Worm (Caenorhabditis elegans) whole organism, L4 larva: Measurements from ENCODE around the gene F31B9.2.
A peak's percentile ranks its signal among the peaks of the same experiment; 100 is the strongest.

Source experiments
- D1046.2 ChIP-seq: fragments of 200-800 bp; sonication (Bioruptor generic); IDR thresholded peaks from 2 replicates; pipeline ENCODE4 v1.3.6; 2022; ENCODE audit warnings: missing genetic modification characterization, missing compliant biosample characterization
- F10B5.3 ChIP-seq: sonication (generic microtip); optimal IDR thresholded peaks from 2 replicates; lab custom pipeline; 2016; ENCODE audit warnings: mild to moderate bottlenecking, missing genetic modification characterization, missing compliant biosample characterization
- F44E2.7 ChIP-seq: fragments of 200-800 bp; sonication (Bioruptor generic); IDR thresholded peaks from 2 replicates; pipeline ENCODE4 v2.1.2; 2022; ENCODE audit warnings: missing genetic modification characterization, missing compliant biosample characterization
- F49E8.2 ChIP-seq: sonication (generic microtip); optimal IDR thresholded peaks from 2 replicates; lab custom pipeline; 2016; ENCODE audit warnings: missing compliant biosample characterization, mild to moderate bottlenecking, missing genetic modification characterization, borderline replicate concordance
- R02D3.7 ChIP-seq: fragments of 150-350 bp; sonication (generic microtip); optimal IDR thresholded peaks from 3 replicates; lab custom pipeline; 2014; ENCODE audit warnings: missing biosample characterization, missing genetic modification characterization
- ZK337.2 ChIP-seq: fragments of 200-800 bp; sonication (Bioruptor generic); IDR thresholded peaks from 2 replicates; pipeline ENCODE4 v1.3.6; 2022; ENCODE audit warnings: missing genetic modification reagents, missing genetic modification characterization, missing compliant biosample characterization
- ZK546.5 ChIP-seq, 2 experiments: sonication (generic microtip); optimal IDR thresholded peaks; 2 replicates each; lab custom pipeline; 2017; ENCODE audit warnings: missing biosample characterization in 2 of 2, missing genetic modification characterization in 2 of 2
- aha-1 ChIP-seq: fragments of 150-350 bp; peaks from one replicate; lab custom pipeline; 2014; ENCODE audit warnings: missing biosample characterization, missing genetic modification characterization
- aly-2 ChIP-seq: sonication (generic microtip); optimal IDR thresholded peaks from 2 replicates; lab custom pipeline; 2018; ENCODE audit warnings: missing biosample characterization, missing genetic modification characterization
- ama-1 ChIP-seq: fragments of 150-350 bp; optimal IDR thresholded peaks from 2 replicates; lab custom pipeline; 2014; ENCODE audit warnings: inconsistent platforms, mixed read lengths
- arid-1 ChIP-seq: fragments of 200-800 bp; sonication (Bioruptor generic); conservative IDR thresholded peaks from 2 replicates; pipeline ENCODE4 v1.3.6; 2022; ENCODE audit warnings: missing genetic modification reagents, missing genetic modification characterization, missing compliant biosample characterization
- ceh-20 ChIP-seq: fragments of 200-800 bp; sonication (Bioruptor generic); IDR thresholded peaks from 2 replicates; pipeline ENCODE4 v1.3.6; 2022; ENCODE audit warnings: missing genetic modification reagents, missing genetic modification characterization, missing compliant biosample characterization
- ceh-44 ChIP-seq: fragments of 200-800 bp; sonication (Bioruptor generic); IDR thresholded peaks from 2 replicates; pipeline ENCODE4 v1.3.6; 2022; ENCODE audit warnings: missing genetic modification reagents, missing genetic modification characterization, missing compliant biosample characterization
- cey-2 ChIP-seq: sonication (generic microtip); optimal IDR thresholded peaks from 3 replicates; lab custom pipeline; 2017; ENCODE audit warnings: missing genetic modification characterization, mild to moderate bottlenecking, missing compliant biosample characterization, antibody characterized with exemption, borderline replicate concordance; ENCODE audit not compliant: insufficient read depth
- daf-16 ChIP-seq, 3 experiments: sonication (generic microtip); optimal IDR thresholded peaks; 2 replicates each; lab custom pipeline; 2016 to 2017; ENCODE audit warnings: missing genetic modification characterization in 3 of 3, missing genetic modification reagents in 3 of 3, mild to moderate bottlenecking in 2 of 3, missing compliant biosample characterization in 2 of 3, missing biosample characterization in 1 of 3, moderate library complexity in 1 of 3
- dmd-6 ChIP-seq: fragments of 200-800 bp; sonication (Bioruptor generic); IDR thresholded peaks from 2 replicates; pipeline ENCODE4 v1.3.6; 2022; ENCODE audit warnings: missing genetic modification reagents, missing genetic modification characterization, missing compliant biosample characterization
- dmd-8 ChIP-seq: fragments of 200-800 bp; sonication (Bioruptor generic); IDR thresholded peaks from 2 replicates; pipeline ENCODE4 v1.3.6; 2022; ENCODE audit warnings: missing genetic modification characterization, missing compliant biosample characterization
- duxl-1 ChIP-seq: sonication (generic microtip); optimal IDR thresholded peaks from 2 replicates; lab custom pipeline; 2016; ENCODE audit warnings: mild to moderate bottlenecking, missing genetic modification characterization, moderate library complexity, missing compliant biosample characterization; ENCODE audit not compliant: poor library complexity
- egl-43 ChIP-seq: fragments of 200-800 bp; sonication (Bioruptor generic); IDR thresholded peaks from 2 replicates; pipeline ENCODE4 v1.3.6; 2022; ENCODE audit warnings: missing genetic modification reagents, missing genetic modification characterization, missing compliant biosample characterization
- fos-1 ChIP-seq: fragments of 150-350 bp; optimal IDR thresholded peaks from 2 replicates; lab custom pipeline; 2014; ENCODE audit warnings: missing biosample characterization, missing genetic modification characterization
- gei-8 ChIP-seq: fragments of 200-800 bp; sonication (Bioruptor generic); optimal IDR thresholded peaks from 2 replicates; lab custom pipeline; 2018; ENCODE audit warnings: mild to moderate bottlenecking, missing genetic modification characterization, missing compliant biosample characterization
- hif-1 ChIP-seq, 2 experiments: sonication (generic microtip); optimal IDR thresholded peaks; 2 replicates each; lab custom pipeline; 2016 to 2017; ENCODE audit warnings: missing compliant biosample characterization in 2 of 2, missing genetic modification characterization in 2 of 2, missing genetic modification reagents in 2 of 2, missing genotype in 2 of 2, mild to moderate bottlenecking in 1 of 2
- hlh-11 ChIP-seq: fragments of 200-800 bp; sonication (Bioruptor generic); optimal IDR thresholded peaks from 2 replicates; lab custom pipeline; 2018; ENCODE audit warnings: mild to moderate bottlenecking, missing genetic modification characterization, missing compliant biosample characterization
- jun-1 ChIP-seq: fragments of 150-350 bp; optimal IDR thresholded peaks from 2 replicates; lab custom pipeline; 2014; ENCODE audit warnings: missing biosample characterization, missing genetic modification reagents, missing genetic modification characterization
- lim-7 ChIP-seq: fragments of 200-800 bp; sonication (Bioruptor generic); IDR thresholded peaks from 2 replicates; pipeline ENCODE4 v1.3.6; 2022; ENCODE audit warnings: missing genetic modification characterization, missing compliant biosample characterization
- lin-1 ChIP-seq: fragments of 200-800 bp; sonication (Bioruptor generic); IDR thresholded peaks from 2 replicates; pipeline ENCODE4 v1.3.6; 2022; ENCODE audit warnings: missing genetic modification reagents, missing genetic modification characterization, missing compliant biosample characterization
- lin-13 ChIP-seq: fragments of 150-350 bp; optimal IDR thresholded peaks from 2 replicates; lab custom pipeline; 2014; ENCODE audit warnings: missing biosample characterization, missing genetic modification reagents, missing genetic modification characterization
- lin-15B ChIP-seq: fragments of 150-350 bp; sonication (generic microtip); optimal IDR thresholded peaks from 3 replicates; lab custom pipeline; 2014; ENCODE audit warnings: missing biosample characterization, missing genetic modification characterization
- lin-39 ChIP-seq: fragments of 150-350 bp; optimal IDR thresholded peaks from 2 replicates; lab custom pipeline; 2014; ENCODE audit warnings: missing biosample characterization, missing genetic modification reagents, missing genetic modification characterization
- madf-5 ChIP-seq, 2 experiments: fragments of 200-800 bp; sonication (Bioruptor generic); IDR thresholded peaks; 2 replicates each; pipeline ENCODE4 v1.3.6; 2022; ENCODE audit warnings: missing compliant biosample characterization in 2 of 2, missing genetic modification characterization in 2 of 2
- mdl-1 ChIP-seq, 2 experiments: fragments of 150-350 bp in 1 of 2; sonication (generic microtip) in 1 of 2; optimal IDR thresholded peaks; 2 replicates each; lab custom pipeline; 2014 to 2017; ENCODE audit warnings: missing biosample characterization in 2 of 2, missing genetic modification characterization in 2 of 2
- mes-2 ChIP-seq: sonication (generic microtip); optimal IDR thresholded peaks from 2 replicates; lab custom pipeline; 2016; ENCODE audit warnings: missing genotype, mild to moderate bottlenecking, missing genetic modification characterization, missing compliant biosample characterization; ENCODE audit not compliant: poor library complexity, severe bottlenecking
- mxl-3 ChIP-seq: fragments of 200-800 bp; sonication (Bioruptor generic); optimal IDR thresholded peaks from 2 replicates; lab custom pipeline; 2018; ENCODE audit warnings: mild to moderate bottlenecking, missing genetic modification characterization, missing compliant biosample characterization
- nhr-102 ChIP-seq: sonication (generic microtip); optimal IDR thresholded peaks from 2 replicates; lab custom pipeline; 2016; ENCODE audit warnings: mild to moderate bottlenecking, missing genetic modification characterization, moderate library complexity, missing compliant biosample characterization
- nhr-111 ChIP-seq: fragments of 200-800 bp; sonication (Bioruptor generic); optimal IDR thresholded peaks from 2 replicates; lab custom pipeline; 2018; ENCODE audit warnings: mild to moderate bottlenecking, missing genetic modification characterization, missing compliant biosample characterization
- nhr-237 ChIP-seq: sonication (generic microtip); optimal IDR thresholded peaks from 2 replicates; lab custom pipeline; 2017; ENCODE audit warnings: missing biosample characterization, missing genetic modification characterization
- nhr-42 ChIP-seq: fragments of 200-800 bp; sonication (Bioruptor generic); IDR thresholded peaks from 2 replicates; pipeline ENCODE4 v1.3.6; 2022; ENCODE audit warnings: missing genetic modification characterization, missing compliant biosample characterization
- rbr-2 ChIP-seq: sonication (generic microtip); optimal IDR thresholded peaks from 2 replicates; lab custom pipeline; 2016; ENCODE audit warnings: missing genotype, missing genetic modification characterization, missing compliant biosample characterization
- set-16 ChIP-seq: fragments of 200-800 bp; sonication (Bioruptor generic); IDR thresholded peaks from 2 replicates; pipeline ENCODE4 v1.3.6; 2022; ENCODE audit warnings: missing genetic modification reagents, missing genetic modification characterization, missing compliant biosample characterization
- skn-1 ChIP-seq: fragments of 150-350 bp; optimal IDR thresholded peaks from 2 replicates; lab custom pipeline; 2014; ENCODE audit warnings: missing biosample characterization, missing genetic modification characterization
- snpc-4 ChIP-seq: fragments of 150-350 bp; optimal IDR thresholded peaks from 2 replicates; lab custom pipeline; 2014; ENCODE audit warnings: missing biosample characterization, missing genetic modification characterization
- tag-97 ChIP-seq: fragments of 200-800 bp; sonication (Bioruptor generic); IDR thresholded peaks from 2 replicates; pipeline ENCODE4 v1.3.6; 2022; ENCODE audit warnings: missing genetic modification characterization, missing compliant biosample characterization
- tra-1 ChIP-seq: fragments of 200-800 bp; sonication (Bioruptor generic); IDR thresholded peaks from 2 replicates; pipeline ENCODE4 v1.3.6; 2022; ENCODE audit warnings: missing genetic modification reagents, missing genetic modification characterization, missing compliant biosample characterization
- unc-62 ChIP-seq, 3 experiments: fragments of 150-350 bp in 1 of 3; sonication (generic microtip); optimal IDR thresholded peaks in 2 of 3; peaks in 1 of 3; 1 replicate in 1 of 3; 2 replicates in 2 of 3; lab custom pipeline; 2014 to 2017; ENCODE audit warnings: missing biosample characterization in 3 of 3, missing genetic modification characterization in 3 of 3, missing genetic modification reagents in 3 of 3, missing genotype in 1 of 3
- zfp-3 ChIP-seq: fragments of 200-800 bp; sonication (Bioruptor generic); conservative IDR thresholded peaks from 2 replicates; pipeline ENCODE4 v1.3.6; 2022; ENCODE audit warnings: missing genetic modification reagents, missing genetic modification characterization, missing compliant biosample characterization
- zip-11 ChIP-seq: fragments of 200-800 bp; sonication (Bioruptor generic); IDR thresholded peaks from 2 replicates; pipeline ENCODE4 v1.3.6; 2022; ENCODE audit warnings: missing genetic modification characterization, missing compliant biosample characterization

The F31B9.2 gene

ce11 chrX:15917000-15917399 lies at the start of gene F31B9.2, which contains the start of gene F31B9.4:
Gene F31B9.2 (plus strand): TSS chrX:15917367.
Gene F31B9.4 (minus strand): TSS chrX:15917100.
- no peak for TF ChIP-seq zfp-3 (GFP tag; lab: Robert Waterston, UW)
- TF ChIP-seq ama-1 (lab: Kevin White, UChicago) = no peak
- no peak for TF ChIP-seq F10B5.3 (tag; lab: Kevin White, UChicago)
- TF ChIP-seq nhr-102 (tag; lab: Kevin White, UChicago) = no peak
- TF ChIP-seq mdl-1 (tag; optimal IDR thresholded peaks at IDR 0.05; lab: Kevin White, UChicago) = no peak
- TF ChIP-seq dmd-8 (GFP tag; lab: Robert Waterston, UW) = no peak
- TF ChIP-seq gei-8 (GFP tag; lab: Kevin White, UChicago) = no peak
- TF ChIP-seq F49E8.2 (tag; lab: Kevin White, UChicago) = no peak
- no peak for TF ChIP-seq F44E2.7 (GFP tag; lab: Robert Waterston, UW)
- TF ChIP-seq tra-1 (GFP tag; lab: Robert Waterston, UW) = no peak
- no peak for TF ChIP-seq lin-39 (tag; lab: Kevin White, UChicago)
- no peak for TF ChIP-seq ceh-44
- no peak for TF ChIP-seq ZK337.2 (GFP tag; lab: Robert Waterston, UW)
- TF ChIP-seq arid-1 = no peak
- TF ChIP-seq nhr-42 = no peak
- no peak for TF ChIP-seq snpc-4
- no peak for TF ChIP-seq ZK546.5 (tag; optimal IDR thresholded peaks at IDR 0.05; lab: Kevin White, UChicago)
- TF ChIP-seq, all 104 proteins: peak for 0

- TF ChIP-seq hlh-11 (tag; lab: Kevin White, UChicago) (peak; percentile 15), mxl-3 (GFP tag; lab: Kevin White, UChicago) (peak; percentile 9), arid-1 (no peak), tag-97 (GFP tag; lab: Robert Waterston, UW) (no peak), skn-1 (tag; lab: Kevin White, UChicago) (no peak), fos-1 (tag; lab: Kevin White, UChicago) (no peak), rbr-2 (tag; lab: Kevin White, UChicago) (no peak), unc-62 (GFP tag; optimal IDR thresholded peaks at IDR 0.05 in 1 of 2; lab: Kevin White, UChicago) (peak in 1 of 2 experiments; percentile 81), unc-62 (tag; optimal IDR thresholded peaks at IDR 0.05; lab: Kevin White, UChicago) (no peak), lim-7 (GFP tag; lab: Robert Waterston, UW) (no peak)
- TF ChIP-seq, all 104 proteins: peak for 3
Observed at ce11 chrX:15869589-15869988, 47.6 kb upstream of the F31B9.2 start.

- TF ChIP-seq jun-1 = no peak
- TF ChIP-seq lin-15B (tag; lab: Kevin White, UChicago) = no peak
- TF ChIP-seq rbr-2 (tag; lab: Kevin White, UChicago) = no peak
- no peak for TF ChIP-seq dmd-6 (GFP tag; lab: Robert Waterston, UW)
- TF ChIP-seq lin-13 = no peak
- no peak for TF ChIP-seq duxl-1 (tag; lab: Kevin White, UChicago)
- no peak for TF ChIP-seq lim-7 (GFP tag; lab: Robert Waterston, UW)
- TF ChIP-seq hif-1 (tag; optimal IDR thresholded peaks at IDR 0.05; lab: Kevin White, UChicago) = peak in 1 of 2 experiments; percentile 8
- no peak for TF ChIP-seq aly-2 (tag; lab: Kevin White, UChicago)
- peak; percentile 57; the same call in 1 of the 2 replicates for TF ChIP-seq egl-43 (GFP tag; lab: Robert Waterston, UW)
- peak; percentile 29; the same call in 1 of the 2 replicates for TF ChIP-seq ceh-20 (GFP tag; lab: Robert Waterston, UW)
- no peak for TF ChIP-seq madf-5 (GFP tag; IDR thresholded peaks at IDR 0.05; lab: Robert Waterston, UW)
- no peak for TF ChIP-seq F49E8.2 (tag; lab: Kevin White, UChicago)
- TF ChIP-seq D1046.2 (GFP tag; lab: Robert Waterston, UW) = no peak
- TF ChIP-seq nhr-237 (tag; lab: Kevin White, UChicago) = no peak
- no peak for TF ChIP-seq nhr-111
- no peak for TF ChIP-seq cey-2 (tag; lab: Kevin White, UChicago)
- TF ChIP-seq daf-16 (GFP tag; optimal IDR thresholded peaks at IDR 0.05; lab: Kevin White, UChicago) = no peak
- no peak for TF ChIP-seq daf-16 (tag; optimal IDR thresholded peaks at IDR 0.05; lab: Kevin White, UChicago)
- TF ChIP-seq zip-11 (GFP tag; lab: Robert Waterston, UW) = no peak
- TF ChIP-seq R02D3.7 (tag; lab: Kevin White, UChicago) = no peak
- TF ChIP-seq set-16 = peak; percentile 46
- TF ChIP-seq fos-1 (tag; lab: Kevin White, UChicago) = no peak
- no peak for TF ChIP-seq mes-2 (tag; lab: Kevin White, UChicago)
- TF ChIP-seq mxl-3 (GFP tag; lab: Kevin White, UChicago) = peak; percentile 75
- peak; percentile 46 for TF ChIP-seq hlh-11 (tag; lab: Kevin White, UChicago)
- TF ChIP-seq skn-1 (tag; lab: Kevin White, UChicago) = no peak
- no peak for TF ChIP-seq lin-1 (GFP tag; lab: Robert Waterston, UW)
- peak; percentile 51 for TF ChIP-seq aha-1 (tag; lab: Kevin White, UChicago)
Observed at ce11 chrX:15876936-15877335, 40.2 kb upstream of the F31B9.2 start.
